Fruit fly (Drosophila melanogaster) whole organism, wandering third instar larva: ENCODE results near the gene foi.

ENCODE experiments used
- HLH106 ChIP-seq: fragments of 200-800 bp; optimal IDR thresholded peaks from 3 replicates; lab custom pipeline; 2019; ENCODE audit warnings: missing biosample characterization, mild to moderate bottlenecking, missing genetic modification characterization, moderate library complexity
- Myc ChIP-seq: fragments of >200 bp; optimal IDR thresholded peaks from 2 replicates; lab custom pipeline; 2017
- N ChIP-seq: fragments of >200 bp; optimal IDR thresholded peaks from 2 replicates; lab custom pipeline; 2018; ENCODE audit warnings: missing biosample characterization, missing external identifiers, missing genetic modification characterization
- Rel ChIP-seq, 2 experiments: fragments of 200-800 bp; sonication (Bioruptor generic) in 1 of 2; optimal IDR thresholded peaks; 2 replicates in 1 of 2; 3 replicates in 1 of 2; lab custom pipeline; 2016 to 2019; ENCODE audit warnings: mild to moderate bottlenecking in 2 of 2, missing biosample characterization in 2 of 2, missing genetic modification characterization in 2 of 2, moderate library complexity in 1 of 2

- no peak for TF ChIP-seq HLH106 (tag; lab: Kevin White, UChicago)
- TF ChIP-seq Rel (GFP tag; optimal IDR thresholded peaks at IDR 0.05; lab: Kevin White, UChicago), result no peak
- TF ChIP-seq Rel (tag; optimal IDR thresholded peaks at IDR 0.05; lab: Kevin White, UChicago), result no peak
- no peak for TF ChIP-seq Myc
- TF ChIP-seq N (GFP tag; lab: Kevin White, UChicago), result no peak
These were observed 11.8 kb upstream of the foi start for dm6 chr3L:8513258-8513657.
